Fruit fly (Drosophila melanogaster) whole organism, adult: Measurements from ENCODE around the gene Ror.

Experiments
- CG11617 ChIP-seq: fragments of 200-800 bp; sonication (Bioruptor generic); optimal IDR thresholded peaks from 2 replicates; lab custom pipeline; 2017; ENCODE audit warnings: mild to moderate bottlenecking, missing biosample characterization, missing genetic modification reagents, missing genetic modification characterization
- CG12768 ChIP-seq: fragments of 200-800 bp; sonication (Bioruptor generic); optimal IDR thresholded peaks from 2 replicates; lab custom pipeline; 2017; ENCODE audit warnings: missing biosample characterization, missing genetic modification characterization, mild to moderate bottlenecking, moderate library complexity, missing genetic modification reagents
- CG14711 ChIP-seq: fragments of 200-800 bp; sonication (Bioruptor generic); optimal IDR thresholded peaks from 2 replicates; lab custom pipeline; 2018; ENCODE audit warnings: missing biosample characterization, mild to moderate bottlenecking, missing genetic modification characterization, moderate library complexity
- CG1620 ChIP-seq: fragments of 200-800 bp; sonication (Bioruptor generic); optimal IDR thresholded peaks from 2 replicates; lab custom pipeline; 2016; ENCODE audit warnings: missing biosample characterization, missing genetic modification characterization
- CG33017 ChIP-seq: fragments of 200-800 bp; sonication (Bioruptor generic); optimal IDR thresholded peaks from 2 replicates; lab custom pipeline; 2018; ENCODE audit warnings: missing biosample characterization, mild to moderate bottlenecking, missing genetic modification characterization, moderate library complexity
- CG5204 ChIP-seq: fragments of 200-800 bp; sonication (Bioruptor generic); optimal IDR thresholded peaks from 2 replicates; lab custom pipeline; 2016; ENCODE audit warnings: missing biosample characterization, missing genetic modification characterization
- CG7045 ChIP-seq: fragments of 200-800 bp; sonication (Bioruptor generic); optimal IDR thresholded peaks from 2 replicates; lab custom pipeline; 2017; ENCODE audit warnings: missing biosample characterization, mild to moderate bottlenecking, missing genetic modification characterization
- CG7101 ChIP-seq: fragments of 200-800 bp; sonication (Bioruptor generic); optimal IDR thresholded peaks from 2 replicates; lab custom pipeline; 2018; ENCODE audit warnings: missing biosample characterization, mild to moderate bottlenecking, missing genetic modification characterization, moderate library complexity
- Clk ChIP-seq: fragments of 200-800 bp; sonication (Bioruptor generic); optimal IDR thresholded peaks from 2 replicates; lab custom pipeline; 2017; ENCODE audit warnings: missing biosample characterization, missing genetic modification characterization
- Crg-1 ChIP-seq: fragments of 200-800 bp; sonication (Bioruptor generic); optimal IDR thresholded peaks from 2 replicates; lab custom pipeline; 2016; ENCODE audit warnings: missing biosample characterization, missing genetic modification characterization
- Hr96 ChIP-seq: fragments of 200-800 bp; sonication (Bioruptor generic); optimal IDR thresholded peaks from 2 replicates; lab custom pipeline; 2016; ENCODE audit warnings: missing biosample characterization, missing genetic modification characterization
- Mnt ChIP-seq: fragments of 200-800 bp; sonication (Bioruptor generic); optimal IDR thresholded peaks from 2 replicates; lab custom pipeline; 2016; ENCODE audit warnings: missing biosample characterization, mild to moderate bottlenecking, missing genetic modification characterization
- bab1 ChIP-seq: fragments of 200-800 bp; sonication (Bioruptor generic); optimal IDR thresholded peaks from 3 replicates; lab custom pipeline; 2019; ENCODE audit warnings: missing biosample characterization, mild to moderate bottlenecking, missing genetic modification characterization, moderate library complexity
- cic ChIP-seq: fragments of 200-800 bp; sonication (Bioruptor generic); optimal IDR thresholded peaks from 2 replicates; lab custom pipeline; 2017; ENCODE audit warnings: missing biosample characterization, mild to moderate bottlenecking, missing genetic modification characterization, moderate library complexity
- cnc ChIP-seq, 2 experiments: fragments of >200 bp; optimal IDR thresholded peaks; 2 replicates each; lab custom pipeline; 2017
- kay ChIP-seq: fragments of 200-800 bp; sonication (Bioruptor generic); peaks from one replicate; lab custom pipeline; 2016; ENCODE audit warnings: missing biosample characterization, missing genetic modification characterization, borderline replicate concordance
- ovo ChIP-seq: fragments of 200-800 bp; sonication (Bioruptor generic); optimal IDR thresholded peaks from 2 replicates; lab custom pipeline; 2016; ENCODE audit warnings: missing biosample characterization, missing genetic modification characterization
- pad ChIP-seq: fragments of 200-800 bp; sonication (Bioruptor generic); optimal IDR thresholded peaks from 3 replicates; lab custom pipeline; 2017; ENCODE audit warnings: missing biosample characterization, missing genetic modification characterization, mild to moderate bottlenecking, moderate library complexity, missing genetic modification reagents
- tj ChIP-seq: fragments of 200-800 bp; sonication (Bioruptor generic); optimal IDR thresholded peaks from 3 replicates; lab custom pipeline; 2017; ENCODE audit warnings: missing biosample characterization, mild to moderate bottlenecking, missing genetic modification characterization, moderate library complexity
- toe ChIP-seq: fragments of 200-800 bp; sonication (Bioruptor generic); optimal IDR thresholded peaks from 2 replicates; lab custom pipeline; 2016; ENCODE audit warnings: missing biosample characterization, missing genetic modification characterization

Gene Ror

dm6 chr2L:10276846-10277245, 25.2 kb downstream of the Ror start:
- TF ChIP-seq bab1 (no peak), Mnt (GFP tag; lab: Kevin White, UChicago) (peak; percentile 51), CG33017 (no peak), CG7045 (GFP tag; lab: Kevin White, UChicago) (no peak), tj (GFP tag; lab: Kevin White, UChicago) (peak; percentile 21), CG5204 (GFP tag; lab: Kevin White, UChicago) (no peak), cnc (optimal IDR thresholded peaks at IDR 0.05; lab: Kevin White, UChicago) (no peak), Clk (no peak), CG1620 (GFP tag; lab: Kevin White, UChicago) (no peak), cic (GFP tag; lab: Kevin White, UChicago) (no peak), CG11617 (GFP tag; lab: Kevin White, UChicago) (peak; percentile 30), kay (GFP tag; lab: Kevin White, UChicago) (peak; percentile 70), Crg-1 (GFP tag; lab: Kevin White, UChicago) (no peak), CG14711 (no peak), toe (GFP tag; lab: Kevin White, UChicago) (no peak), CG7101 (tag; lab: Kevin White, UChicago) (no peak), CG12768 (GFP tag; lab: Kevin White, UChicago) (peak; percentile 32), pad (GFP tag; lab: Kevin White, UChicago) (no peak), Hr96 (GFP tag; lab: Kevin White, UChicago) (no peak), ovo (no peak)

DNA sequence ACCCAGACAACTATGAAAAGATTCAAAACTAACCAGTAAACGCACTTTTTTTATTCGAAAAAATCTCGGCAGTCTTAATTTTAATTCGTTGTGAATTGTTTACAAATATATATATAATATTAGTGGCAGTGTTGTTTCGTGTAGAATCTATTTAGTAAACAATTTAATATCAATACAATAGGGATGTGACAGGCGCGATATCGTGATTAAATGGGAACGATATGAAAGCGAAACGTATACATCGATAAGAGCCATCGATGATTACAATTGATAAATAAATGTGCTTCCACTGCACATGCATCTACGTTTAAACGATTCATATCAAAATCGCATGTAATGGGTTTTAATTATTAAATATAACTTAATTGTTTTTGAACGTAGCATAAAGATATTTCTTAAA, 25.7 kb downstream of the Ror start:
- peak; percentile 41 for TF ChIP-seq CG1620 (GFP tag; lab: Kevin White, UChicago)
- TF ChIP-seq CG7101 (tag; lab: Kevin White, UChicago): peak; percentile 3
- TF ChIP-seq kay (GFP tag; lab: Kevin White, UChicago): peak; percentile 71
- no peak for TF ChIP-seq CG33017
- no peak for TF ChIP-seq CG11617 (GFP tag; lab: Kevin White, UChicago)
- TF ChIP-seq bab1: peak; percentile 34

DNA sequence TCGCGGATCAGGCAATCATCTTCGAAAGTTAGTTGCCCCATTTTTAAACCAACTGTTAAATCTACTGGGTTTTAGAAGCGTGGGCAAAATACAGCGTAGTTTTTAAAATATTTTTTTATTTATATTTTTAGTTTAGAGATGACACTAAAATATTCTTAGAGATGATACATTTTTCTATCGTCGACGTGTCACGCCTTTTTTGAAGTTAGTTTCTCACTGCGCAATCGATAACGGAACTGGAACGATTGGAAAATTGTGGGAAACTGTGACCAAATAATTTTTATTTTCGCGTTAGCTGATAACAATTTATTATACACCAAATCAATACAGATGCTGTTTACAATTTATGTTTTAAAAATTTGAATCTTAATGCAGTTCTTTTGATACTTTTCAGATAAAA, 27.0 kb downstream of the Ror start, which contains the start of gene Utx:
Utx (minus strand) TSS at position 154 of the 400 bp plus-strand sequence.
- TF ChIP-seq CG1620 (GFP tag; lab: Kevin White, UChicago): peak; percentile 24
- TF ChIP-seq Clk: no peak
- TF ChIP-seq Mnt (GFP tag; lab: Kevin White, UChicago): peak; percentile 5

DNA sequence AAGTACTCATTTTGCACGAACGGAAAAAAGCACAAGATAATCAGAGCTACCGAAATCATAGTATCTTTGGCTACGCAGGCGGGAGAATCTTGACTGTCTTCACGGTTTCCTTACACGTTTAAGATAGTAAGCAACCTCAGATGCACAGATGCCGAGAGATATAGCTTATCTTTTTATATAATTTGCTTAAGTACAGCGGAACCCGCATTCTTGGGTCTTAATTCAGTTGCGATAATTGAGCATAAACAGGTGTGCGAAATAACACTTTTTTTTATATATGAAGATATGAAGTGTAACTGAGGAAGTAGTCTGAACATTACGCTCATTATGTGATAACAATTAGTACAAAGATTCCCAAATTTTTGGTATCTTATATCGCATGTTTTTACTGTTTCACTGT, 29.1 kb downstream of the Ror start, which contains the start of gene CG34043:
CG34043 (minus strand) TSS at position 101 of the 400 bp plus-strand sequence.
- no peak for TF ChIP-seq CG7045 (GFP tag; lab: Kevin White, UChicago)
- no peak for TF ChIP-seq toe (GFP tag; lab: Kevin White, UChicago)
- TF ChIP-seq cnc (optimal IDR thresholded peaks at IDR 0.05; lab: Kevin White, UChicago): no peak
- no peak for TF ChIP-seq pad (GFP tag; lab: Kevin White, UChicago)
- no peak for TF ChIP-seq Hr96 (GFP tag; lab: Kevin White, UChicago)
- no peak for TF ChIP-seq kay (GFP tag; lab: Kevin White, UChicago)
- TF ChIP-seq Mnt (GFP tag; lab: Kevin White, UChicago): no peak
- no peak for TF ChIP-seq tj (GFP tag; lab: Kevin White, UChicago)
- no peak for TF ChIP-seq bab1
- TF ChIP-seq Clk: no peak
- TF ChIP-seq CG11617 (GFP tag; lab: Kevin White, UChicago): no peak
- no peak for TF ChIP-seq CG33017
- TF ChIP-seq CG7101 (tag; lab: Kevin White, UChicago): no peak
- no peak for TF ChIP-seq CG14711
- no peak for TF ChIP-seq CG1620 (GFP tag; lab: Kevin White, UChicago)

- TF ChIP-seq kay (GFP tag; lab: Kevin White, UChicago) (peak; percentile 61), cic (GFP tag; lab: Kevin White, UChicago) (no peak)
Observed at dm6 chr2L:10291276-10291675, 39.6 kb downstream of the Ror start.

- TF ChIP-seq Crg-1 (GFP tag; lab: Kevin White, UChicago) (no peak), pad (GFP tag; lab: Kevin White, UChicago) (no peak), kay (GFP tag; lab: Kevin White, UChicago) (no peak), CG11617 (GFP tag; lab: Kevin White, UChicago) (peak; percentile 53), bab1 (peak; percentile 68), toe (GFP tag; lab: Kevin White, UChicago) (no peak), Mnt (GFP tag; lab: Kevin White, UChicago) (peak; percentile 56), CG14711 (peak; percentile 58), ovo (no peak), CG7045 (GFP tag; lab: Kevin White, UChicago) (peak; percentile 61), CG5204 (GFP tag; lab: Kevin White, UChicago) (no peak), Clk (no peak), CG7101 (tag; lab: Kevin White, UChicago) (peak; percentile 55), Hr96 (GFP tag; lab: Kevin White, UChicago) (no peak), CG33017 (peak; percentile 62), tj (GFP tag; lab: Kevin White, UChicago) (peak; percentile 1), cic (GFP tag; lab: Kevin White, UChicago) (peak; percentile 14), CG1620 (GFP tag; lab: Kevin White, UChicago) (peak; percentile 14), cnc (optimal IDR thresholded peaks at IDR 0.05; lab: Kevin White, UChicago) (no peak), CG12768 (GFP tag; lab: Kevin White, UChicago) (peak; percentile 30)
Observed at dm6 chr2L:10292066-10292560, 40.5 kb downstream of the Ror start, which contains the start of gene Ufd4. Ufd4 (minus strand) TSS chr2L:10292365.
